Fruit fly (Drosophila melanogaster) whole organism, adult: Measurements from ENCODE around the gene Parg.

Experiments
- CG11617 ChIP-seq: fragments of 200-800 bp; sonication (Bioruptor generic); optimal IDR thresholded peaks from 2 replicates; lab custom pipeline; 2017; ENCODE audit warnings: mild to moderate bottlenecking, missing biosample characterization, missing genetic modification reagents, missing genetic modification characterization
- CG12768 ChIP-seq: fragments of 200-800 bp; sonication (Bioruptor generic); optimal IDR thresholded peaks from 2 replicates; lab custom pipeline; 2017; ENCODE audit warnings: missing biosample characterization, missing genetic modification characterization, mild to moderate bottlenecking, moderate library complexity, missing genetic modification reagents
- CG14711 ChIP-seq: fragments of 200-800 bp; sonication (Bioruptor generic); optimal IDR thresholded peaks from 2 replicates; lab custom pipeline; 2018; ENCODE audit warnings: missing biosample characterization, mild to moderate bottlenecking, missing genetic modification characterization, moderate library complexity
- CG1620 ChIP-seq: fragments of 200-800 bp; sonication (Bioruptor generic); optimal IDR thresholded peaks from 2 replicates; lab custom pipeline; 2016; ENCODE audit warnings: missing biosample characterization, missing genetic modification characterization
- CG33017 ChIP-seq: fragments of 200-800 bp; sonication (Bioruptor generic); optimal IDR thresholded peaks from 2 replicates; lab custom pipeline; 2018; ENCODE audit warnings: missing biosample characterization, mild to moderate bottlenecking, missing genetic modification characterization, moderate library complexity
- CG5204 ChIP-seq: fragments of 200-800 bp; sonication (Bioruptor generic); optimal IDR thresholded peaks from 2 replicates; lab custom pipeline; 2016; ENCODE audit warnings: missing biosample characterization, missing genetic modification characterization
- CG7045 ChIP-seq: fragments of 200-800 bp; sonication (Bioruptor generic); optimal IDR thresholded peaks from 2 replicates; lab custom pipeline; 2017; ENCODE audit warnings: missing biosample characterization, mild to moderate bottlenecking, missing genetic modification characterization
- CG7101 ChIP-seq: fragments of 200-800 bp; sonication (Bioruptor generic); optimal IDR thresholded peaks from 2 replicates; lab custom pipeline; 2018; ENCODE audit warnings: missing biosample characterization, mild to moderate bottlenecking, missing genetic modification characterization, moderate library complexity
- Clk ChIP-seq: fragments of 200-800 bp; sonication (Bioruptor generic); optimal IDR thresholded peaks from 2 replicates; lab custom pipeline; 2017; ENCODE audit warnings: missing biosample characterization, missing genetic modification characterization
- Crg-1 ChIP-seq: fragments of 200-800 bp; sonication (Bioruptor generic); optimal IDR thresholded peaks from 2 replicates; lab custom pipeline; 2016; ENCODE audit warnings: missing biosample characterization, missing genetic modification characterization
- Hr96 ChIP-seq: fragments of 200-800 bp; sonication (Bioruptor generic); optimal IDR thresholded peaks from 2 replicates; lab custom pipeline; 2016; ENCODE audit warnings: missing biosample characterization, missing genetic modification characterization
- Mnt ChIP-seq: fragments of 200-800 bp; sonication (Bioruptor generic); optimal IDR thresholded peaks from 2 replicates; lab custom pipeline; 2016; ENCODE audit warnings: missing biosample characterization, mild to moderate bottlenecking, missing genetic modification characterization
- bab1 ChIP-seq: fragments of 200-800 bp; sonication (Bioruptor generic); optimal IDR thresholded peaks from 3 replicates; lab custom pipeline; 2019; ENCODE audit warnings: missing biosample characterization, mild to moderate bottlenecking, missing genetic modification characterization, moderate library complexity
- cic ChIP-seq: fragments of 200-800 bp; sonication (Bioruptor generic); optimal IDR thresholded peaks from 2 replicates; lab custom pipeline; 2017; ENCODE audit warnings: missing biosample characterization, mild to moderate bottlenecking, missing genetic modification characterization, moderate library complexity
- cnc ChIP-seq, 2 experiments: fragments of >200 bp; optimal IDR thresholded peaks; 2 replicates each; lab custom pipeline; 2017
- kay ChIP-seq: fragments of 200-800 bp; sonication (Bioruptor generic); peaks from one replicate; lab custom pipeline; 2016; ENCODE audit warnings: missing biosample characterization, missing genetic modification characterization, borderline replicate concordance
- ovo ChIP-seq: fragments of 200-800 bp; sonication (Bioruptor generic); optimal IDR thresholded peaks from 2 replicates; lab custom pipeline; 2016; ENCODE audit warnings: missing biosample characterization, missing genetic modification characterization
- pad ChIP-seq: fragments of 200-800 bp; sonication (Bioruptor generic); optimal IDR thresholded peaks from 3 replicates; lab custom pipeline; 2017; ENCODE audit warnings: missing biosample characterization, missing genetic modification characterization, mild to moderate bottlenecking, moderate library complexity, missing genetic modification reagents
- tj ChIP-seq: fragments of 200-800 bp; sonication (Bioruptor generic); optimal IDR thresholded peaks from 3 replicates; lab custom pipeline; 2017; ENCODE audit warnings: missing biosample characterization, mild to moderate bottlenecking, missing genetic modification characterization, moderate library complexity
- toe ChIP-seq: fragments of 200-800 bp; sonication (Bioruptor generic); optimal IDR thresholded peaks from 2 replicates; lab custom pipeline; 2016; ENCODE audit warnings: missing biosample characterization, missing genetic modification characterization

Parg gene

DNA sequence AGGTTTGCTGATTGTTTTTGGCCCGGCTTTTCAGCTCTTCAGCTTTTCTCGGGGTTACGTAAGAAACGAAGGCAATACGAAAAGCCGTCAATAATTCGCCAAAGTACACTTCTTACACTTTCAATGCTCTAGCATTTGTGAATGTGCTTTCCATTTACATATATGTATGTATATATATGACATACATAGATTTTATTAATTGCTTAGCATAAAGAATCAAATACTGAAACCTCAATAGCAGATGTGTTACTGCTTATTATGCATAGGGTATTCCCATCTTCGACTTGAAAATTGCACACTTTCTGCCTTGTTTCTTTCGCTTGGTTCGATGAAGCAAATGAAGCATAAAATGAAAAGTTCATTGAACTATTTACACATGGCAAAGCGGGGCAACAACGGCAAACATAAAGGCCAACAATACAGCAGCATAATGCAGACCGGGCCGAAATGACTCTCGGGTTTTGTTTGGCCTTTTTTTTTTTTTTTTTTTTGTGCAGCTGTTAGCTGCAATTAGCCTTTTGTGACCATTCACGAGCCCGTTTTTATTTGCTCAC lies 39.3 kb upstream of the Parg start:
- TF ChIP-seq CG7045 (GFP tag; lab: Kevin White, UChicago): no peak
- no peak for TF ChIP-seq CG1620 (GFP tag; lab: Kevin White, UChicago)
- peak; percentile 48 for TF ChIP-seq bab1 (GFP tag; lab: Kevin White, UChicago)
- TF ChIP-seq kay (GFP tag; lab: Kevin White, UChicago): no peak
- peak; percentile 87 for TF ChIP-seq tj

DNA sequence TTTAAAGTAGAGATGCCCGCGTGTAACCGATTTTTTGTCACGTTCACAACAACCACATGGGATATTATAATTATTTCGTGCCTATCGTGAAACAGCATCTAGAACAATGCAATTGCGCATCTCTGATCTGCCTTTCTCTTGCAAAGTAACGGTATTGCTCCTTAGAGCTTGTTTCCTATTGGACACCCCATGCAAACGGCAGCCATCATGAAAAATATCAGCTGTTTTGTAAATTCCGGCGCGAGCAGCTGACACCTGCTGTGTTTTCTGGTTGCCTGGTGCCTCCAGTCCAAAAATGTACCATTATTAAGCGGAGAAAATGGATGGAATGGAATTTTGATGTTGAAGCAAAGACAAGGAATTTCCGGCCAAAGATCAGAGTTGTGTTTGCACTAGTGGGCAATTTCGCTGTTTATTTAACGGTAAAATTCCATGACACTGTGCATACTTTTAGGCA lies 32.9 kb upstream of the Parg start:
- TF ChIP-seq CG5204 (GFP tag; lab: Kevin White, UChicago): no peak
- no peak for TF ChIP-seq Clk (GFP tag; lab: Kevin White, UChicago)
- TF ChIP-seq Mnt (GFP tag; lab: Kevin White, UChicago): no peak
- no peak for TF ChIP-seq kay (GFP tag; lab: Kevin White, UChicago)
- TF ChIP-seq cic (GFP tag; lab: Kevin White, UChicago): no peak
- TF ChIP-seq Hr96 (GFP tag; lab: Kevin White, UChicago): no peak
- TF ChIP-seq ovo (GFP tag; lab: Kevin White, UChicago): peak; percentile 93
- no peak for TF ChIP-seq CG33017 (tag; lab: Kevin White, UChicago)
- peak; percentile 14 for TF ChIP-seq CG1620 (GFP tag; lab: Kevin White, UChicago)
- TF ChIP-seq bab1 (GFP tag; lab: Kevin White, UChicago): peak; percentile 80
- no peak for TF ChIP-seq cnc (optimal IDR thresholded peaks at IDR 0.05; lab: Kevin White, UChicago)
- peak; percentile 26 for TF ChIP-seq CG11617 (GFP tag; lab: Kevin White, UChicago)
- no peak for TF ChIP-seq toe (GFP tag; lab: Kevin White, UChicago)
- TF ChIP-seq CG7101 (tag; lab: Kevin White, UChicago): no peak
- TF ChIP-seq pad (GFP tag; lab: Kevin White, UChicago): peak; percentile 96
- no peak for TF ChIP-seq CG14711
- TF ChIP-seq Crg-1 (GFP tag; lab: Kevin White, UChicago): no peak
- peak; percentile 52 for TF ChIP-seq tj
- TF ChIP-seq CG7045 (GFP tag; lab: Kevin White, UChicago): no peak
- no peak for TF ChIP-seq CG12768 (GFP tag; lab: Kevin White, UChicago)

DNA sequence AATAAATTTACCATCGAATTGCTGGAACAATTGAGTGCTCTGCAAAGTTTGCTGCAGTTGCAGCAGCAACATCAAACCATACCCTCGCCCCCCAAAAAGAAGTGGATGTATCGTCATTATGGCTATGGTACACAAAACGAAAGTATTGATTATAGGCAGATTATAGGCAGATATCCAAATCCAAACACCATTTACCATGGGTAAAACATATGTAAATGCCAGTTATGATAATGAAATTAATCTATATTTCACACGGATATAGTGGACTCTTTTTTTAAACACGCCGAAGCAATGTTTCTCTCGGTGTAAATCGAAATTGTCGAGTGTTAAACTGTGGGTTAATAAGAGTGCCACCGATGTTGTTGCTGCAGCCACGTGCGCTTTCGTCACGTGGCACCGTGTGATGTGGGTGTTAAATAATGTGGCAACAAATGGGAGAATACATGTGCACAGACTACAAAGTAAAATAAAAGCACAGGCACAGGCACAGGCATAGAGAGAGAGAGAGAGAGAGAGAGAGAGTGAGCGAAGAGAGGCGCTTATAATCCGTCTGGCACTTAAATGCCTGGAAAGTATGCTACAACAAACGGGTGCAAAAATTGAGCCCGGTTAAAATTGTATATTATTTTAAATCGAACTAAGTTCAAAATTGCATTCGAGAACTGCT lies 25.4 kb upstream of the Parg start:
- TF ChIP-seq Mnt (GFP tag; lab: Kevin White, UChicago) (peak; percentile 69), toe (GFP tag; lab: Kevin White, UChicago) (no peak)

DNA sequence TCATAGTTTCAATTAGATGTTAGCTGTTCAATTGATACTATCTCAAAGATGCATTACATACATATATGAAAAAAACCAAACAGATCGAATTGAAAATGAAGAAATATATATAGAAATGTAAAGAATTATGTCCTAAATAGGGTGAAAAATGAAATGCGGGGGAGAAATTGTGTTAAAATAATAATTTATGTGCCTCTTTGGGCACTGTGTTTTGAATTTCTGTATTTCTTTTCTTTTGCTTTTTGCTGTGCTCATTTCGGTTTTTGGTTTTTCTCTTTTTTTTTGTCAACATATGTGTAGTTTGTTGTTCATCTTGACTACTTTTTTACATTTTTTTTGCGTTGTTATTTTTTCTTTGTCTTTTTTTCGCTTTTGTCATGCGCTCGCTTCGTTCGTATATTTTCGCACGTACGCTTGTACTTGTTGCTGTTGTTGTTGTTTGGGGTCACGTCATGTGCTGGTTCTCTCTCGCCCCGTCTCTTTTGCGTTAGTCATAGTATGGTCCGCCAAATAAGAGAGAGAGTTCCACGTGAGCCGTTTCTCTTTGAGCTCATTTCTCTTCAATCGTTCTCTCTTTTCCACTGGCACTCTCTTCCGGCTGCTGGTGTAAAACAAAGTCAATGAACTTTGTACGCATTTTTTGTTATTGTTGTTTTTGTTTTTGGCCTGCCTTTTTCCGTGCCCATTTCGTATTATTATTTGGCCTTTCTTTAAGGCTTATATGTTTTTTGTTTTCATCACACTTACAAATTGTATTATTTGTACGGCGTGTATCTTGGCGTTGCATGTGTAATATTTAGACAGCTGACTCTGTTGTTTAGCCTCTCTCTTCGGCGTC lies 24.1 kb upstream of the Parg start:
- no peak for TF ChIP-seq CG5204 (GFP tag; lab: Kevin White, UChicago)
- TF ChIP-seq CG11617 (GFP tag; lab: Kevin White, UChicago): peak; percentile 93
- TF ChIP-seq pad (GFP tag; lab: Kevin White, UChicago): peak; percentile 29
- TF ChIP-seq CG14711: no peak
- peak; percentile 67 for TF ChIP-seq Crg-1 (GFP tag; lab: Kevin White, UChicago)
- TF ChIP-seq CG1620 (GFP tag; lab: Kevin White, UChicago): no peak
- TF ChIP-seq CG12768 (GFP tag; lab: Kevin White, UChicago): peak; percentile 43
- peak; percentile 6 for TF ChIP-seq CG7045 (GFP tag; lab: Kevin White, UChicago)
- TF ChIP-seq Hr96 (GFP tag; lab: Kevin White, UChicago): no peak
- TF ChIP-seq CG7101 (tag; lab: Kevin White, UChicago): peak; percentile 77
- TF ChIP-seq Clk (GFP tag; lab: Kevin White, UChicago): no peak
- TF ChIP-seq tj: peak; percentile 94
- peak; percentile 90 for TF ChIP-seq kay (GFP tag; lab: Kevin White, UChicago)
- no peak for TF ChIP-seq cnc (optimal IDR thresholded peaks at IDR 0.05; lab: Kevin White, UChicago)
- TF ChIP-seq toe (GFP tag; lab: Kevin White, UChicago): peak; percentile 27
- peak; percentile 94 for TF ChIP-seq Mnt (GFP tag; lab: Kevin White, UChicago)
- TF ChIP-seq cic (GFP tag; lab: Kevin White, UChicago): peak; percentile 68
- peak; percentile 10 for TF ChIP-seq ovo (GFP tag; lab: Kevin White, UChicago)
- TF ChIP-seq CG33017 (tag; lab: Kevin White, UChicago): peak; percentile 58
- peak; percentile 94 for TF ChIP-seq bab1 (GFP tag; lab: Kevin White, UChicago)

DNA sequence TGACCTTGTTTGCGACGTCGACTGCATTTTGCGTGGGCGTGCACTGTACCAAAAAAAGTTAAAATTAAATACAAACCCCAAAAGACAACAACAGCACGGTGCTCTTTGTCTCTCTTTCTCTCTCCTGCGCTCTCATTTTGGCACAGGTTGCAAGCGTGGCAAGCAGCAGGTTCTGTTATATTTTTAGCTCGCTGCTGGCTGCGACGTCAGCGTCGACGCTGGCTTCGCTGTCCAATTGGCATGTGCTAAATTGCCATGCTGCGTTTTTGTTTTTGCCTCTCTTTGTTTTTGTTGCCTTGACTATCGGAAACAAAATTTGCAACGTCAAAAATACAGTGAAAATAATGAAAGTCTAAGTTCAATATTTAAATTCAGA lies 23.5 kb upstream of the Parg start:
- no peak for TF ChIP-seq kay (GFP tag; lab: Kevin White, UChicago)
- TF ChIP-seq Clk (GFP tag; lab: Kevin White, UChicago): no peak
- TF ChIP-seq CG7045 (GFP tag; lab: Kevin White, UChicago): no peak
- no peak for TF ChIP-seq CG1620 (GFP tag; lab: Kevin White, UChicago)
- no peak for TF ChIP-seq pad (GFP tag; lab: Kevin White, UChicago)
- no peak for TF ChIP-seq Crg-1 (GFP tag; lab: Kevin White, UChicago)
- no peak for TF ChIP-seq CG14711
- TF ChIP-seq Mnt (GFP tag; lab: Kevin White, UChicago): peak; percentile 44
